Fruit fly (Drosophila melanogaster) whole organism, prepupa: ENCODE measurements around the gene slow.

Experiments
- CG10631 ChIP-seq: fragments of 200-800 bp; sonication (Bioruptor generic); optimal IDR thresholded peaks from 2 replicates; lab custom pipeline; 2016; ENCODE audit warnings: missing biosample characterization, missing genetic modification characterization
- CG10669 ChIP-seq: fragments of 200-800 bp; sonication (Bioruptor generic); optimal IDR thresholded peaks from 3 replicates; lab custom pipeline; 2018; ENCODE audit warnings: missing biosample characterization, mild to moderate bottlenecking, missing genetic modification characterization, moderate library complexity
- CG11294 ChIP-seq: fragments of 200-800 bp; sonication (Bioruptor generic); IDR thresholded peaks from 2 replicates; pipeline ENCODE4 v1.3.6; 2022; ENCODE audit warnings: missing biosample characterization, missing genetic modification characterization
- CG11762 ChIP-seq: fragments of 200-800 bp; sonication (Bioruptor generic); optimal IDR thresholded peaks from 3 replicates; lab custom pipeline; 2016; ENCODE audit warnings: missing biosample characterization, missing genetic modification characterization; ENCODE audit not compliant: insufficient read depth
- CG15336 ChIP-seq: fragments of 200-800 bp; sonication (Bioruptor generic); IDR thresholded peaks from 2 replicates; pipeline ENCODE4 v1.3.6; 2022; ENCODE audit warnings: missing biosample characterization, missing genetic modification characterization
- CG1621 ChIP-seq: fragments of 200-800 bp; sonication (Bioruptor generic); optimal IDR thresholded peaks from 3 replicates; lab custom pipeline; 2018; ENCODE audit warnings: missing biosample characterization, mild to moderate bottlenecking, missing genetic modification characterization
- CG16779 ChIP-seq: fragments of 200-800 bp; sonication (Bioruptor generic); optimal IDR thresholded peaks from 3 replicates; lab custom pipeline; 2017; ENCODE audit warnings: missing biosample characterization, mild to moderate bottlenecking, missing genetic modification characterization
- CG3032 ChIP-seq: fragments of 200-800 bp; optimal IDR thresholded peaks from 2 replicates; lab custom pipeline; 2019; ENCODE audit warnings: missing biosample characterization, mild to moderate bottlenecking, missing genetic modification characterization, moderate library complexity
- CG31627 ChIP-seq: fragments of 200-800 bp; sonication (Bioruptor generic); optimal IDR thresholded peaks from 3 replicates; lab custom pipeline; 2016; ENCODE audit warnings: missing biosample characterization, missing genetic modification characterization
- CG32006 ChIP-seq: fragments of 200-800 bp; sonication (Bioruptor generic); optimal IDR thresholded peaks from 3 replicates; lab custom pipeline; 2017; ENCODE audit warnings: missing biosample characterization, mild to moderate bottlenecking, missing genetic modification characterization
- CG34406 ChIP-seq: fragments of 200-800 bp; sonication (Bioruptor generic); optimal IDR thresholded peaks from 3 replicates; lab custom pipeline; 2016; ENCODE audit warnings: missing biosample characterization, missing genetic modification characterization
- CG3919 ChIP-seq: fragments of 200-800 bp; sonication (Bioruptor generic); optimal IDR thresholded peaks from 3 replicates; lab custom pipeline; 2016; ENCODE audit warnings: missing biosample characterization, missing genetic modification characterization
- CG4318 ChIP-seq: fragments of 200-800 bp; sonication (Bioruptor generic); optimal IDR thresholded peaks from 3 replicates; lab custom pipeline; 2017; ENCODE audit warnings: missing biosample characterization, mild to moderate bottlenecking, missing genetic modification characterization
- CG6163 ChIP-seq: fragments of 200-800 bp; sonication (Bioruptor generic); IDR thresholded peaks from 3 replicates; pipeline ENCODE4 v1.3.6; 2022; ENCODE audit warnings: missing biosample characterization, missing genetic modification characterization
- CG6276 ChIP-seq: fragments of 200-800 bp; sonication (Bioruptor generic); optimal IDR thresholded peaks from 2 replicates; lab custom pipeline; 2017; ENCODE audit warnings: missing biosample characterization, mild to moderate bottlenecking, missing genetic modification characterization
- CG6808 ChIP-seq: fragments of 200-800 bp; sonication (Bioruptor generic); optimal IDR thresholded peaks from 3 replicates; lab custom pipeline; 2017; ENCODE audit warnings: missing biosample characterization, missing genetic modification characterization, mild to moderate bottlenecking, moderate library complexity, missing genetic modification reagents
- CG6854 ChIP-seq: fragments of 200-800 bp; sonication (Bioruptor generic); optimal IDR thresholded peaks from 2 replicates; lab custom pipeline; 2017; ENCODE audit warnings: missing biosample characterization, mild to moderate bottlenecking, missing genetic modification characterization
- CG7368 ChIP-seq: fragments of 200-800 bp; sonication (Bioruptor generic); optimal IDR thresholded peaks from 3 replicates; lab custom pipeline; 2016; ENCODE audit warnings: missing biosample characterization, missing genetic modification characterization
- CG8119 ChIP-seq: fragments of 200-800 bp; sonication (Bioruptor generic); IDR thresholded peaks from 3 replicates; pipeline ENCODE4 v1.3.6; 2022; ENCODE audit warnings: missing biosample characterization, missing genetic modification characterization
- CG8319 ChIP-seq: fragments of 200-800 bp; sonication (Bioruptor generic); optimal IDR thresholded peaks from 3 replicates; lab custom pipeline; 2016; ENCODE audit warnings: missing biosample characterization, missing genetic modification characterization
- CG8632 ChIP-seq: fragments of 200-800 bp; sonication (Bioruptor generic); optimal IDR thresholded peaks from 3 replicates; lab custom pipeline; 2016; ENCODE audit warnings: missing biosample characterization, missing genetic modification characterization
- CG9139 ChIP-seq: fragments of 200-800 bp; sonication (Bioruptor generic); optimal IDR thresholded peaks from 3 replicates; lab custom pipeline; 2017; ENCODE audit warnings: missing biosample characterization, mild to moderate bottlenecking, missing genetic modification characterization
- Eip75B ChIP-seq: fragments of 200-800 bp; sonication (Bioruptor generic); optimal IDR thresholded peaks from 3 replicates; lab custom pipeline; 2016; ENCODE audit warnings: missing biosample characterization, missing genetic modification characterization
- Eip78C ChIP-seq: fragments of 200-800 bp; sonication (Bioruptor generic); peaks from one replicate; lab custom pipeline; 2016; ENCODE audit warnings: missing biosample characterization, missing genetic modification characterization
- Eip93F ChIP-seq: fragments of 200-800 bp; sonication (Bioruptor generic); optimal IDR thresholded peaks from 2 replicates; lab custom pipeline; 2016; ENCODE audit warnings: missing biosample characterization, mild to moderate bottlenecking, missing genetic modification characterization
- Ets21C ChIP-seq: fragments of 200-800 bp; sonication (Bioruptor generic); optimal IDR thresholded peaks from 3 replicates; lab custom pipeline; 2016; ENCODE audit warnings: missing biosample characterization, missing genetic modification characterization
- Ets96B ChIP-seq: fragments of 200-800 bp; optimal IDR thresholded peaks from 2 replicates; lab custom pipeline; 2019; ENCODE audit warnings: missing biosample characterization, mild to moderate bottlenecking, missing genetic modification characterization, moderate library complexity
- Gug ChIP-seq: fragments of 200-800 bp; sonication (Bioruptor generic); IDR thresholded peaks from 2 replicates; pipeline ENCODE4 v1.3.6; 2022; ENCODE audit warnings: missing biosample characterization, missing genetic modification characterization
- Hr38 ChIP-seq: sonication (Bioruptor generic); optimal IDR thresholded peaks from 2 replicates; lab custom pipeline; 2016; ENCODE audit warnings: missing biosample characterization, missing genetic modification characterization
- Hr4 ChIP-seq: fragments of 200-800 bp; sonication (Bioruptor generic); optimal IDR thresholded peaks from 3 replicates; lab custom pipeline; 2016; ENCODE audit warnings: missing biosample characterization, missing genetic modification characterization
- Met ChIP-seq: fragments of 200-800 bp; sonication (Bioruptor generic); optimal IDR thresholded peaks from 3 replicates; lab custom pipeline; 2016; ENCODE audit warnings: missing biosample characterization, missing genetic modification characterization
- OdsH ChIP-seq: fragments of 200-800 bp; sonication (Bioruptor generic); optimal IDR thresholded peaks from 3 replicates; lab custom pipeline; 2016; ENCODE audit warnings: missing biosample characterization, missing genetic modification characterization
- Sox102F ChIP-seq: fragments of 200-800 bp; sonication (Bioruptor generic); optimal IDR thresholded peaks from 2 replicates; lab custom pipeline; 2016; ENCODE audit warnings: missing biosample characterization, mild to moderate bottlenecking, missing genetic modification characterization
- Sox14 ChIP-seq: fragments of 200-800 bp; sonication (Bioruptor generic); optimal IDR thresholded peaks from 3 replicates; lab custom pipeline; 2016; ENCODE audit warnings: missing biosample characterization, missing genetic modification characterization
- achi ChIP-seq: fragments of 200-800 bp; sonication (Bioruptor generic); optimal IDR thresholded peaks from 3 replicates; lab custom pipeline; 2016; ENCODE audit warnings: missing biosample characterization, missing genetic modification characterization
- acj6 ChIP-seq: fragments of 200-800 bp; sonication (Bioruptor generic); optimal IDR thresholded peaks from 3 replicates; lab custom pipeline; 2016; ENCODE audit warnings: missing biosample characterization, missing genetic modification characterization
- dac ChIP-seq: fragments of 200-800 bp; sonication (Bioruptor generic); optimal IDR thresholded peaks from 2 replicates; lab custom pipeline; 2017; ENCODE audit warnings: missing biosample characterization, mild to moderate bottlenecking, missing genetic modification characterization
- dsx ChIP-seq: fragments of 200-800 bp; optimal IDR thresholded peaks from 3 replicates; lab custom pipeline; 2019; ENCODE audit warnings: missing biosample characterization, mild to moderate bottlenecking, missing genetic modification characterization, moderate library complexity; ENCODE audit not compliant: poor library complexity, severe bottlenecking
- eg ChIP-seq: fragments of 200-800 bp; sonication (Bioruptor generic); IDR thresholded peaks from 3 replicates; pipeline ENCODE4 v1.3.6; 2022; ENCODE audit warnings: missing biosample characterization, missing genetic modification characterization
- esn ChIP-seq: fragments of 200-800 bp; sonication (Bioruptor generic); optimal IDR thresholded peaks from 2 replicates; lab custom pipeline; 2016; ENCODE audit warnings: missing biosample characterization, mild to moderate bottlenecking, missing genetic modification characterization, moderate library complexity
- fd59A ChIP-seq: fragments of 200-800 bp; sonication (Bioruptor generic); optimal IDR thresholded peaks from 2 replicates; lab custom pipeline; 2017; ENCODE audit warnings: missing biosample characterization, mild to moderate bottlenecking, missing genetic modification characterization, missing genetic modification reagents
- lz ChIP-seq: fragments of 200-800 bp; sonication (Bioruptor generic); optimal IDR thresholded peaks from 3 replicates; lab custom pipeline; 2016; ENCODE audit warnings: missing biosample characterization, missing genetic modification characterization
- net ChIP-seq: fragments of 200-800 bp; sonication (Bioruptor generic); optimal IDR thresholded peaks from 3 replicates; lab custom pipeline; 2016; ENCODE audit warnings: missing biosample characterization, missing genetic modification characterization
- salr ChIP-seq, 2 experiments: fragments of 200-800 bp; sonication (Bioruptor generic); optimal IDR thresholded peaks; 3 replicates each; lab custom pipeline; 2016 to 2018; ENCODE audit warnings: missing biosample characterization in 2 of 2, missing genetic modification characterization in 2 of 2, mild to moderate bottlenecking in 1 of 2
- ss ChIP-seq, 2 experiments: fragments of 200-800 bp; sonication (Bioruptor generic); optimal IDR thresholded peaks; 2 replicates in 1 of 2; 3 replicates in 1 of 2; lab custom pipeline; 2017 to 2018; ENCODE audit warnings: mild to moderate bottlenecking in 2 of 2, missing biosample characterization in 2 of 2, missing genetic modification characterization in 2 of 2, moderate library complexity in 1 of 2
- svp ChIP-seq: fragments of 200-800 bp; sonication (Bioruptor generic); peaks from one replicate; lab custom pipeline; 2016; ENCODE audit warnings: missing biosample characterization, missing genetic modification characterization
- topi ChIP-seq: fragments of 200-800 bp; sonication (Bioruptor generic); optimal IDR thresholded peaks from 3 replicates; lab custom pipeline; 2016; ENCODE audit warnings: missing biosample characterization, missing genetic modification characterization
- vri ChIP-seq: fragments of 200-800 bp; sonication (Bioruptor generic); optimal IDR thresholded peaks from 3 replicates; lab custom pipeline; 2016; ENCODE audit warnings: missing biosample characterization, mild to moderate bottlenecking, missing genetic modification characterization

Gene slow

DNA sequence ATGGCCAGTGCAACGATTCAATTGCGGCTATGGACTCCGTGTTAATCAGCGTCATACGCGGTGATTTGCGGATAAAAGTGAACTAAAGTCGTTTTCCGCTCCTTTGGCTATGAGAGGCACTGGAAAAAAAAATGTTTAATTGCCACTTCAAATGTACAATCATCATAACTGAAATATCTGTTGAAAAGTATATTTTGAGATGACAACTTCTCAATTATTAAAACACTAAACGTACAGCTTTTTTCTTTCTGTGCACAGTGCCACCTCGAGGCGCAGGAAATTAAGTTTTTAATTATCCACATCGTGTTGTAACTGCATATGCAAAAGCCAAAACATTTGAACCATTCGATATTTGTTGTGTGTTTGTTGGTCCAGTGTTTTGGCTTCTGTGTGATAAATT is 8.6 kb downstream of the slow start (continued):
- TF ChIP-seq acj6 (GFP tag; lab: Kevin White, UChicago) (no peak), CG16779 (no peak), lz (GFP tag; lab: Kevin White, UChicago) (no peak), CG10631 (GFP tag; lab: Kevin White, UChicago) (no peak), Ets21C (GFP tag; lab: Kevin White, UChicago) (no peak), CG3032 (tag; lab: Kevin White, UChicago) (no peak), esn (GFP tag; lab: Kevin White, UChicago) (no peak), Eip78C (peak; percentile 68), CG8319 (GFP tag; lab: Kevin White, UChicago) (no peak), vri (GFP tag; lab: Kevin White, UChicago) (no peak), CG3919 (GFP tag; lab: Kevin White, UChicago) (peak; percentile 34), CG8119 (GFP tag; lab: Robert Waterston, UW) (peak; percentile 68), Met (no peak), Ets96B (tag; lab: Kevin White, UChicago) (no peak), dsx (GFP tag; lab: Kevin White, UChicago) (no peak), salr (GFP tag; optimal IDR thresholded peaks at IDR 0.05; lab: Kevin White, UChicago) (no peak), CG7368 (no peak), Hr38 (no peak), CG34406 (no peak), dac (GFP tag; lab: Kevin White, UChicago) (peak; percentile 37), achi (GFP tag; lab: Kevin White, UChicago) (peak; percentile 23), CG6808 (no peak), CG9139 (GFP tag; lab: Kevin White, UChicago) (no peak), CG11762 (peak; percentile 1), CG6854 (no peak), CG15336 (GFP tag; lab: Robert Waterston, UW) (peak; percentile 80), fd59A (GFP tag; lab: Kevin White, UChicago) (no peak), CG6163 (peak; percentile 73), Hr4 (GFP tag; lab: Kevin White, UChicago) (peak; percentile 70), Sox102F (GFP tag; lab: Kevin White, UChicago) (no peak)

DNA sequence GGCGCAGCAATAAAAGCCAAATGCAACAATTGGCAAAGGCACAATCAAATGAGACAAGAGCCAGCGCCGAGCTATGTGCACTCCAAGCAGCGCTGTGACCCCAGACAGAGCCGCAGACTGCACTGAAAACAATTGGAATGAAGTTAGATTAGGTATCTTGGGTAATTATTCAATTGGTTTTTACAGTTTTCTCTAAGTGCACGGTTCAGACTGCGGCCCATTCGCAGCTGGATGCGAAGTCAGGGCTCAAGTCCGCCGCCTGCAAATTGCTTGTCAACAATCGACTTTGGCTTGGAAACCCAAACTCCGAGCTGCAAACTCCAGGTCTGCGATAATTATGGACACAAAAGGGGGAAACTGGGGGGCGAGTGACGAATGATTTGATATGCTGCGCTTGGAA is 9.4 kb downstream of the slow start:
- TF ChIP-seq Sox102F (GFP tag; lab: Kevin White, UChicago) = no peak
- peak; percentile 39; the same call in 2 of the 3 replicates for TF ChIP-seq eg
- no peak for TF ChIP-seq svp
- peak; percentile 16 for TF ChIP-seq Hr4 (GFP tag; lab: Kevin White, UChicago)
- no peak for TF ChIP-seq CG1621 (tag; lab: Kevin White, UChicago)
- TF ChIP-seq CG34406 = no peak
- peak; percentile 20 for TF ChIP-seq CG6276 (GFP tag; lab: Kevin White, UChicago)
- peak; percentile 45; the same call in 1 of the 3 replicates for TF ChIP-seq CG6163
- peak; percentile 8 for TF ChIP-seq Sox14 (GFP tag; lab: Kevin White, UChicago)
- peak; percentile 37 for TF ChIP-seq CG3919 (GFP tag; lab: Kevin White, UChicago)
- TF ChIP-seq CG32006 (GFP tag; lab: Kevin White, UChicago) = peak; percentile 29
- peak in 1 of 2 experiments; percentile 21 for TF ChIP-seq salr (GFP tag; optimal IDR thresholded peaks at IDR 0.05; lab: Kevin White, UChicago)
- TF ChIP-seq OdsH (GFP tag; lab: Kevin White, UChicago) = peak; percentile 19
- peak; percentile 10 for TF ChIP-seq achi (GFP tag; lab: Kevin White, UChicago)

dm6 chr3L:4395501-4396073 is 11.3 kb downstream of the slow start:
- TF ChIP-seq Sox14 (GFP tag; lab: Kevin White, UChicago) (peak; percentile 43), achi (GFP tag; lab: Kevin White, UChicago) (peak; percentile 52), CG8632 (peak; percentile 43), Hr38 (no peak), net (GFP tag; lab: Kevin White, UChicago) (peak; percentile 59), CG6854 (no peak), CG3032 (tag; lab: Kevin White, UChicago) (peak; percentile 24), esn (GFP tag; lab: Kevin White, UChicago) (peak; percentile 73), CG4318 (GFP tag; lab: Kevin White, UChicago) (peak; percentile 66), Eip93F (GFP tag; lab: Kevin White, UChicago) (no peak), Ets96B (tag; lab: Kevin White, UChicago) (peak; percentile 29), topi (GFP tag; lab: Kevin White, UChicago) (peak; percentile 56), Eip75B (GFP tag; lab: Kevin White, UChicago) (peak; percentile 15), CG6163 (no peak), CG11294 (GFP tag; lab: Robert Waterston, UW) (no peak), CG10669 (GFP tag; lab: Kevin White, UChicago) (peak; percentile 8), ss (GFP tag; optimal IDR thresholded peaks at IDR 0.05; lab: Kevin White, UChicago) (peak in 1 of 2 experiments; percentile 35), Gug (no peak), CG31627 (GFP tag; lab: Kevin White, UChicago) (peak; percentile 44)
